Worm (Caenorhabditis elegans): ENCODE results near the gene cup-16.

The cup-16 gene

DNA sequence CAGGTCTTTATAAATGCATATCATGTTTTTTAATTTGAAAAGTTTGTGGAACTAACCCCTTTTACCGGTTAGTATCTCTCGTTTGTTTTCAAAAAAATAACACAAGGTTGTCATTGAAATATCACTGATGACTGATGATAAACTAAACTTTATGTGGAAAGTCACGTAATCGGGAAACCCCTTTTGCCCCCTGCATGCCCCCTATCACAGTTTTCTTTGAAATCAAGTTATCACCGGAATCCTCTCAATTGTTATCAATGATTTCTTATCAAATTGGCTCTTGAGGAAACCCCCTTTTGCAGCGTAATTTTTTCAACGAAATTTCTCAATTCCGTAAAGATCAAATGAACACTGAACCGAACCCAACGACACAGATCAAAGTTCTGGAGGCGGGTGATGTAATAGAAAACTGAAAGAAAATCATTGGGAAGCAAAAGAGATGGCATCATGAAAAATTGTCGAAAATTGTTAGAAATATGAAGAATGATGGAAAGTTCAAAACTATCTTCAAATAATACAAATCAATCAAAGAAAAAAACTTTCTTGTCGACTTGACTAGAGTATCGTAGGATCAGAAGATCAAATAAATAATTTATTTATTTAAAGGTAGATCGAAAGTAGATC, 33.5 kb downstream of the cup-16 start (continued):
- TF ChIP-seq dox-1 (GFP tag; IDR thresholded peaks at IDR 0.05) (peak; percentile 48; the same call in 1 of the 2 replicates), nhr-80 (tag; optimal IDR thresholded peaks at IDR 0.05) (peak; percentile 90), lir-1 (GFP tag; conservative IDR thresholded peaks at IDR 0.05) (no peak), ekl-4 (GFP tag; IDR thresholded peaks at IDR 0.05) (no peak), fkh-3 (tag; optimal IDR thresholded peaks at IDR 0.05) (no peak), egl-44 (GFP tag; IDR thresholded peaks at IDR 0.05) (peak; percentile 60; the same call in 1 of the 2 replicates)

DNA sequence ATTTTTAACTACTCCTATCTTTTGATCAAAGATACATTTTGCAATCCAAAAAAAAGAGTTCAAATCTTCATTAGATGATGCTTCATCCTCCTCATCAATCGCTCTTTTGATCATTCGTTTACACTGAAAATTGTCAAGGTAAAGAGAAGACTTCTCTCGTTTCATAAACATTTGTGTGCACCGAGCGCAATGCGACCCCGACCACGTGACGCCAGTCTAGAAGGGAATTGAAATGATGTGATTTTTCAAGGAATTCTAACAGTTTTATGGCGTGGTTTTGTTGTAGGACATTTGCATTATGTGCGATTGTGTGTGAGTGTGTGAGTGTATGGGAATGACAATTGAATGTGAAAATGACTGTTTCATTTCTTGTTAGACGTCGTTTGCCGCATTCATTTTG, 34.3 kb downstream of the cup-16 start:
- TF ChIP-seq attf-6 (GFP tag; IDR thresholded peaks at IDR 0.05) (no peak), bed-2 (GFP tag; IDR thresholded peaks at IDR 0.05) (no peak), lag-1 (GFP tag; IDR thresholded peaks at IDR 0.05) (no peak), pbrm-1 (GFP tag; IDR thresholded peaks at IDR 0.05) (no peak), nhr-80 (tag; optimal IDR thresholded peaks at IDR 0.05) (peak; percentile 33), egl-44 (GFP tag; IDR thresholded peaks at IDR 0.05) (no peak), C06A6.2 (GFP tag; conservative IDR thresholded peaks at IDR 0.05) (peak; percentile 47; the same call in 1 of the 2 replicates), F52B5.7 (tag; optimal IDR thresholded peaks at IDR 0.05) (no peak), tbp1 (GFP tag; optimal IDR thresholded peaks at IDR 0.05) (no peak), lsy-27 (tag; optimal IDR thresholded peaks at IDR 0.05; ENCODE audit: borderline replicate concordance, insufficient read depth) (no peak), somi-1 (GFP tag; optimal IDR thresholded peaks at IDR 0.05) (peak; percentile 34), cebp-1 (GFP tag; IDR thresholded peaks at IDR 0.05) (no peak), cebp-1 (tag; optimal IDR thresholded peaks at IDR 0.05) (peak; percentile 35), ztf-22 (GFP tag; optimal IDR thresholded peaks at IDR 0.05) (peak; percentile 19), lin-54 (GFP tag; optimal IDR thresholded peaks at IDR 0.05) (no peak), zim-3 (tag; optimal IDR thresholded peaks at IDR 0.05) (no peak)

DNA sequence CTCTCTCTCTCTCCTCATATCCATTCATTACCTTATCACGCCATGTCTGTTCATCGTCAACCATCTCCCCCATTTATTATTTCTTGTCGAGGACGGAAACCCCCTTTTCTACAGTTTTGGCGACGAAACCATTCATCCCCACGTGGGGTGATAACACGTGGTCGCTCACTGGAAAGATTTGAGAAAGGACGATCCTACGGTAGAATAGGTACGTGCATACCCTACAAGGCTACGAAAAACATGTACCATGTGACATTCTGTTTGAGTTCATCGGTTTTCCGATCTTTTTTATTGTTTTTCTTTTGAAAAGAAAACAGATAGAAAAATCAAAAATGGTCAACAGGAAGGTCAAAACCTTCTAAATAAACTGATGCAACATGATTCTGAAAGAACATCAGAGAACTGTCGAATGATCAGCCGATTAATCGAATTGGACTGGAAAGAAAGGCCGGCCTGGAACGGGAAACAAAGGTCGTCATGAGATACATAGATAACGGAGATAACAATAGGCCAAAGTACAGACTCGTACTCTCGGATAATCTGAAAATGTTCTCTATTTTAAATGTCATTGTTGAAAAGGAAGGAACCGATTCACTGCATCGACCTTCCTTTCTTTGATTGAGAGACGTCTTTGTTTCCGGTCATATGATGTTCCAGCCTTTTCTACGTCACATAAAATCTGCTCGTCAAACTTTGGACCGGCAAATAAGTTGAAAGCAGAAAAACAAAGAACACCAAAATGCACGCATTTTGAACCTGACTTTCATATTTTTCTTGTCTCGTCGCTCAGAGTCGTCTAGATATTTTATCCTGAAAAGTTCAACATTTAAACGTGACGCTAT, 35.3 kb downstream of the cup-16 start:
- TF ChIP-seq Y79H2A.3 (GFP tag; conservative IDR thresholded peaks at IDR 0.05) (no peak), tlf-1 (GFP tag; optimal IDR thresholded peaks at IDR 0.05) (peak; percentile 33), D2030.7 (GFP tag; IDR thresholded peaks at IDR 0.05) (no peak), F52B5.7 (tag; optimal IDR thresholded peaks at IDR 0.05) (no peak), B0336.3 (GFP tag; IDR thresholded peaks at IDR 0.05) (peak; percentile 62), ekl-4 (GFP tag; IDR thresholded peaks at IDR 0.05) (0 out of 2 replicates have a peak, but pooled peaks have one; percentile 19), Y53F4B.3 (GFP tag; IDR thresholded peaks at IDR 0.05) (no peak), cebp-2 (GFP tag; IDR thresholded peaks at IDR 0.05) (no peak), chd-7 (tag; optimal IDR thresholded peaks at IDR 0.05) (peak; percentile 67), lir-1 (GFP tag; conservative IDR thresholded peaks at IDR 0.05) (0 out of 2 replicates have a peak, but pooled peaks have one; percentile 6), lin-40 (tag; optimal IDR thresholded peaks at IDR 0.05) (peak; percentile 72), nhr-80 (tag; optimal IDR thresholded peaks at IDR 0.05) (peak; percentile 16), mcd-1 (GFP tag; IDR thresholded peaks at IDR 0.05) (0 out of 2 replicates have a peak, but pooled peaks have one; percentile 21), Y53G8AR.9 (GFP tag; conservative IDR thresholded peaks at IDR 0.05) (no peak), lag-1 (GFP tag; IDR thresholded peaks at IDR 0.05) (0 out of 2 replicates have a peak, but pooled peaks have one; percentile 41), nfyb-1 (GFP tag; IDR thresholded peaks at IDR 0.05) (peak; percentile 26; the same call in 1 of the 2 replicates), akir-1 (GFP tag; optimal IDR thresholded peaks at IDR 0.05) (no peak), nhr-90 (tag; optimal IDR thresholded peaks at IDR 0.05) (peak; percentile 34), F22D6.2 (tag; optimal IDR thresholded peaks at IDR 0.05) (peak; percentile 45), K11D2.4 (GFP tag; IDR thresholded peaks at IDR 0.05) (peak; percentile 67), aptf-2 (GFP tag; conservative IDR thresholded peaks at IDR 0.05) (no peak), xnd-1 (tag; optimal IDR thresholded peaks at IDR 0.05) (no peak), him-1 (tag; optimal IDR thresholded peaks at IDR 0.05) (no peak), somi-1 (GFP tag; optimal IDR thresholded peaks at IDR 0.05) (peak; percentile 88), ama-1 (optimal IDR thresholded peaks at IDR 0.05) (no peak), ama-1 (GFP tag; optimal IDR thresholded peaks at IDR 0.05) (no peak), C17E4.6 (GFP tag; IDR thresholded peaks at IDR 0.05) (no peak), T07F8.4 (tag; optimal IDR thresholded peaks at IDR 0.05) (no peak), hsf-1 (GFP tag; IDR thresholded peaks at IDR 0.05) (0 out of 2 replicates have a peak, but pooled peaks have one; percentile 44)

Data from whole organism, young adult.